Fruit fly (Drosophila melanogaster): ENCODE results near the gene CG42249.

CG42249 gene

DNA sequence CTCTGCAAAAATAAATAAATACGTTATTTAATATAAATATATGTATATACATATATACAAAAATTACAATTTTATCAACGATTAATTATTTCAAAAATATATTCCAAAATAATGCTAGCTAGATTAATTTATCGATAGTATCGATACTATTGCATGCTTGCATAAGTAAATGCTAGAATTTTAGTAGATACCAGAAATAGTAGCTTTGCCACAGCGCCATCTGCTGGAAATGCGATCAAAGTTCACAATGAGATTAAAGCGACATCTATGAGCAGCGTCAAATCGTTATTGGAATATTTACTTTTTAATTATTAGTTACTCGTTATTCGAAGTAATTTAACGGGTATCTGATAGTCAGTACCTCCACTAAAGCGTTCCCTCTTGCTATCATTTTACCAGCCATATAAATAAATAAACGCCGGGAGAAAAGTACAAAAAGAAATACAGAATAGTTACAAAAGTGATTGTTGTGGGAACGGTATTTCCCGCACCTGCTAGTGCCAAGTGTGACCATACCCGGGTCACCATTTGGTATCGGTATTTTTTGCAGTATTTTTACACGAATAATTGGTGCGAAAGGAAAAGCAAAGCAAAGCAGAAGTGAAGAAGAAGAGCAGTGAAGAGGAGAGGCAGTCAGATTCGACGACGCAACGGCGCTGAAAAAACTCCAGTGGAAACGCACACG, 57.9 kb downstream of the CG42249 start, which contains the start of the genes rtv and Dlic (continued):
- no peak for TF ChIP-seq CG17912 (GFP tag; optimal IDR thresholded peaks at IDR 0.05)
- no peak for TF ChIP-seq tap (tag; optimal IDR thresholded peaks at IDR 0.05)
- TF ChIP-seq mirr (GFP tag; optimal IDR thresholded peaks at IDR 0.05) = no peak
- peak; percentile 15 for TF ChIP-seq pnt (GFP tag; optimal IDR thresholded peaks at IDR 0.05)
- TF ChIP-seq CG6254 (GFP tag; optimal IDR thresholded peaks at IDR 0.05) = no peak
- TF ChIP-seq CG14050 (GFP tag; IDR thresholded peaks at IDR 0.05) = no peak
- TF ChIP-seq CG8944 (GFP tag; optimal IDR thresholded peaks at IDR 0.05) = no peak
- TF ChIP-seq Usf (GFP tag; optimal IDR thresholded peaks at IDR 0.05) = no peak
- peak; percentile 65; the same call in 2 of the 3 replicates for TF ChIP-seq CG34224 (GFP tag; IDR thresholded peaks at IDR 0.05; ENCODE audit: partially characterized antibody)
- TF ChIP-seq zfh1 (GFP tag; IDR thresholded peaks at IDR 0.05) = 0 out of 3 replicates have a peak, but pooled peaks have one; percentile 19
- no peak for TF ChIP-seq CG30431 (GFP tag; optimal IDR thresholded peaks at IDR 0.05)
- TF ChIP-seq mld (GFP tag; IDR thresholded peaks at IDR 0.05; ENCODE audit: partially characterized antibody) = no peak
- peak; percentile 44 for TF ChIP-seq CG9932 (GFP tag; IDR thresholded peaks at IDR 0.05)
- no peak for TF ChIP-seq pros (GFP tag; optimal IDR thresholded peaks at IDR 0.05)
- TF ChIP-seq trh (GFP tag; optimal IDR thresholded peaks at IDR 0.05) = no peak
- no peak for TF ChIP-seq pho (GFP tag; optimal IDR thresholded peaks at IDR 0.05)
- TF ChIP-seq CG7556 (GFP tag; optimal IDR thresholded peaks at IDR 0.05) = no peak
- TF ChIP-seq gem (tag; optimal IDR thresholded peaks at IDR 0.05) = peak; percentile 20
- TF ChIP-seq CG10209 (GFP tag; optimal IDR thresholded peaks at IDR 0.05) = no peak
- no peak for TF ChIP-seq z (GFP tag; IDR thresholded peaks at IDR 0.05)
- no peak for TF ChIP-seq CG12942 (GFP tag; optimal IDR thresholded peaks at IDR 0.05)
- TF ChIP-seq Bteb2 (GFP tag; optimal IDR thresholded peaks at IDR 0.05) = no peak
- TF ChIP-seq toy (GFP tag; IDR thresholded peaks at IDR 0.05) = no peak
- TF ChIP-seq CG6654 (GFP tag; optimal IDR thresholded peaks at IDR 0.05) = no peak
- no peak for TF ChIP-seq crp (GFP tag; optimal IDR thresholded peaks at IDR 0.05)
- TF ChIP-seq CG11560 (tag; IDR thresholded peaks at IDR 0.05) = no peak
- TF ChIP-seq stc (GFP tag; IDR thresholded peaks at IDR 0.05) = no peak
- no peak for TF ChIP-seq fd102C (GFP tag; optimal IDR thresholded peaks at IDR 0.05)
- peak; percentile 23 for TF ChIP-seq CG1603 (tag; optimal IDR thresholded peaks at IDR 0.05)
- TF ChIP-seq ash1 (GFP tag; optimal IDR thresholded peaks at IDR 0.05) = no peak
- peak; percentile 45 for TF ChIP-seq CG17829 (tag; optimal IDR thresholded peaks at IDR 0.05)
- TF ChIP-seq NC2α (GFP tag; optimal IDR thresholded peaks at IDR 0.05) = no peak
- TF ChIP-seq Atf3 (GFP tag; optimal IDR thresholded peaks at IDR 0.05) = peak; percentile 32
- TF ChIP-seq CG10147 (GFP tag; optimal IDR thresholded peaks at IDR 0.05) = no peak
- no peak for TF ChIP-seq gro (GFP tag; optimal IDR thresholded peaks at IDR 0.05)
- TF ChIP-seq chm (GFP tag; IDR thresholded peaks at IDR 0.05) = no peak
- no peak for TF ChIP-seq salm (tag; optimal IDR thresholded peaks at IDR 0.05)
- no peak for TF ChIP-seq CG3281 (GFP tag; optimal IDR thresholded peaks at IDR 0.05)
- TF ChIP-seq Ravus (GFP tag; IDR thresholded peaks at IDR 0.05) = no peak
- TF ChIP-seq Tbp (GFP tag; optimal IDR thresholded peaks at IDR 0.05) = no peak
- TF ChIP-seq Antp (GFP tag; optimal IDR thresholded peaks at IDR 0.05) = peak; percentile 41
- peak; percentile 21 for TF ChIP-seq CG15696 (tag; optimal IDR thresholded peaks at IDR 0.05)
- peak; percentile 1 for TF ChIP-seq unpg (GFP tag; optimal IDR thresholded peaks at IDR 0.05)
- TF ChIP-seq Six4 (GFP tag; optimal IDR thresholded peaks at IDR 0.05) = no peak
- no peak for TF ChIP-seq Ada2b (GFP tag; IDR thresholded peaks at IDR 0.05)
- TF ChIP-seq scrt (GFP tag; optimal IDR thresholded peaks at IDR 0.05) = no peak
- TF ChIP-seq Sox102F (GFP tag; optimal IDR thresholded peaks at IDR 0.05) = peak; percentile 32
- peak; percentile 35 for TF ChIP-seq CG10462 (GFP tag; optimal IDR thresholded peaks at IDR 0.05)
- TF ChIP-seq da (GFP tag; optimal IDR thresholded peaks at IDR 0.05) = no peak
- TF ChIP-seq grau (tag; optimal IDR thresholded peaks at IDR 0.05) = peak; percentile 21
- no peak for TF ChIP-seq Poxn (GFP tag; IDR thresholded peaks at IDR 0.05)

Data from whole organism, embryonic.